Worm (Caenorhabditis elegans): Measurements from ENCODE around the gene F21D5.6.

The F21D5.6 gene

ce11 chrIV:8740952-8741438 lies at the start of gene F21D5.6:
Gene F21D5.6 (minus strand): TSS chrIV:8741388.
- TF ChIP-seq madf-6 (GFP tag; IDR thresholded peaks at IDR 0.05) (peak; percentile 32; the same call in 1 of the 2 replicates), lin-35 (GFP tag; optimal IDR thresholded peaks at IDR 0.05) (peak in 1 of 3 experiments; percentile 48), snpc-3.4 (tag; optimal IDR thresholded peaks at IDR 0.05) (peak; percentile 8), nhr-80 (tag; optimal IDR thresholded peaks at IDR 0.05) (no peak), Y95B8A.8 (GFP tag; IDR thresholded peaks at IDR 0.05) (no peak), ceh-100 (GFP tag; IDR thresholded peaks at IDR 0.05) (no peak), ztf-25 (GFP tag; IDR thresholded peaks at IDR 0.05) (no peak), die-1 (tag; optimal IDR thresholded peaks at IDR 0.05) (no peak), unc-62 (GFP tag; optimal IDR thresholded peaks at IDR 0.05) (no peak), T26A5.8 (tag; optimal IDR thresholded peaks at IDR 0.05) (no peak), cebp-2 (GFP tag; IDR thresholded peaks at IDR 0.05) (no peak), hsf-1 (GFP tag; IDR thresholded peaks at IDR 0.05) (no peak), nhr-90 (tag; optimal IDR thresholded peaks at IDR 0.05) (no peak), zfh-2 (GFP tag; conservative IDR thresholded peaks at IDR 0.05) (no peak), ztf-22 (GFP tag; optimal IDR thresholded peaks at IDR 0.05) (no peak), nfyb-1 (GFP tag; IDR thresholded peaks at IDR 0.05) (peak; percentile 57; the same call in 1 of the 2 replicates), B0035.1 (tag; optimal IDR thresholded peaks at IDR 0.05) (no peak), ccch-3 (GFP tag; optimal IDR thresholded peaks at IDR 0.05) (no peak), dpff-1 (tag; optimal IDR thresholded peaks at IDR 0.05) (peak; percentile 47), B0336.3 (GFP tag; IDR thresholded peaks at IDR 0.05) (0 out of 2 replicates have a peak, but pooled peaks have one; percentile 24), repo-1 (tag; optimal IDR thresholded peaks at IDR 0.05) (peak; percentile 56), snpc-4 (GFP tag; optimal IDR thresholded peaks at IDR 0.05) (no peak), snpc-4 (tag; optimal IDR thresholded peaks at IDR 0.05) (no peak), mxl-1 (tag; optimal IDR thresholded peaks at IDR 0.05) (no peak), tbp1 (GFP tag; optimal IDR thresholded peaks at IDR 0.05) (no peak), F52B5.7 (tag; optimal IDR thresholded peaks at IDR 0.05) (no peak), ceh-79 (tag; optimal IDR thresholded peaks at IDR 0.05) (no peak), lin-54 (GFP tag; optimal IDR thresholded peaks at IDR 0.05) (no peak), madf-10 (tag; optimal IDR thresholded peaks at IDR 0.05) (no peak), cebp-1 (GFP tag; IDR thresholded peaks at IDR 0.05) (no peak), cebp-1 (tag; optimal IDR thresholded peaks at IDR 0.05) (peak; percentile 13), xnd-1 (tag; optimal IDR thresholded peaks at IDR 0.05) (no peak), F37B4.10 (GFP tag; IDR thresholded peaks at IDR 0.05) (no peak), B0261.1 (tag; optimal IDR thresholded peaks at IDR 0.05) (no peak)

- TF ChIP-seq lin-40 (tag; optimal IDR thresholded peaks at IDR 0.05) (no peak), F57A8.1 (GFP tag; optimal IDR thresholded peaks at IDR 0.05) (no peak), snpc-1.1 (tag; optimal IDR thresholded peaks at IDR 0.05; ENCODE audit: insufficient read depth) (no peak), F33H1.4 (GFP tag; IDR thresholded peaks at IDR 0.05) (no peak), hlh-12 (tag; optimal IDR thresholded peaks at IDR 0.05) (no peak), chd-7 (tag; optimal IDR thresholded peaks at IDR 0.05) (no peak), ztf-3 (GFP tag; optimal IDR thresholded peaks at IDR 0.05) (no peak), aptf-2 (GFP tag; conservative IDR thresholded peaks at IDR 0.05) (no peak), ceh-100 (GFP tag; IDR thresholded peaks at IDR 0.05) (no peak), nfya-2 (GFP tag; IDR thresholded peaks at IDR 0.05) (no peak), cebp-2 (GFP tag; IDR thresholded peaks at IDR 0.05) (no peak), attf-6 (GFP tag; IDR thresholded peaks at IDR 0.05) (no peak), sea-2 (GFP tag; IDR thresholded peaks at IDR 0.05) (no peak), snpc-1.3 (tag; optimal IDR thresholded peaks at IDR 0.05; ENCODE audit: insufficient read depth) (no peak), egl-44 (GFP tag; IDR thresholded peaks at IDR 0.05) (no peak), dpff-1 (tag; optimal IDR thresholded peaks at IDR 0.05) (no peak), Y67H2A.10 (GFP tag; conservative IDR thresholded peaks at IDR 0.05) (no peak), egrh-3 (GFP tag; IDR thresholded peaks at IDR 0.05) (no peak), dox-1 (GFP tag; IDR thresholded peaks at IDR 0.05) (no peak), zim-3 (tag; optimal IDR thresholded peaks at IDR 0.05) (no peak)
These were observed 49.0 kb upstream of the F21D5.6 start, which contains the start of gene sru-35 for ce11 chrIV:8790144-8790543. Gene sru-35 (minus strand): TSS chrIV:8790244.

All from whole organism, young adult.